Worm (Caenorhabditis elegans): ENCODE results near the gene cyp-31A5.
"Not testable (repeated sequence)": the region's sequence is repeated elsewhere in the genome, so short reads cannot be mapped to it uniquely, and the experiment has no call there.

DNA sequence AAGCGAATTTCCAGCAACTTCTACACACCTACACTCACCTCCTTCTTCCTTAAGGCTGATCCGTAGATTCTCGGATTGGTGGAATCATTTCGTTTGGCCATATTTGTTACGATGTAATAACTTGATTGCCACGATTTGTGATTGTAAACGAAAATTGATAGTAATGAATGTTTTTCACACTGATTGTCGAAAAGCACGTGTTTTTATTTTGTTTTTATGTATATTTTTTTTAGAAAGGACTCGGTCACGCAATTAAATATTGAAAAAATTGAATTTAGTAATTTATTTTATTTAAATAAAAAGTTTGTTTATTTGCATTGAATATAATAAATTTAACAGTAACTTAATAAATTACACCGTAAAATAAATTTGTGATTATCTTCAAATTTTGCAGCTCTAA, 32.8 kb downstream of the cyp-31A5 start, which contains the start of gene K09B11.5:
- not testable (repeated sequence) for TF ChIP-seq klf-2 (GFP tag; conservative IDR thresholded peaks at IDR 0.05); flt-1 (GFP tag; IDR thresholded peaks at IDR 0.05); med-1 (GFP tag; optimal IDR thresholded peaks at IDR 0.05; ENCODE audit: insufficient read depth)

All from whole organism, midembryonic.